Fruit fly (Drosophila melanogaster) whole organism, embryonic: ENCODE results near the gene CG17234.
A peak's percentile ranks its signal among the peaks of the same experiment; 100 is the strongest.

Experiments
- Bteb2 ChIP-seq: fragments of 200-800 bp; sonication (Bioruptor generic); optimal IDR thresholded peaks from 2 replicates; lab custom pipeline; 2016; ENCODE audit warnings: missing biosample characterization, missing genetic modification characterization
- C15 ChIP-seq: fragments of 200-800 bp; sonication (Bioruptor generic); IDR thresholded peaks from 3 replicates; pipeline ENCODE4 v1.3.6; 2022; ENCODE audit warnings: missing biosample characterization, missing genetic modification characterization
- CG10959 ChIP-seq: fragments of 200-800 bp; sonication (Bioruptor generic); IDR thresholded peaks from 2 replicates; pipeline ENCODE4 v1.3.6; 2022; ENCODE audit warnings: missing biosample characterization, missing genetic modification characterization
- CG11504 ChIP-seq: fragments of 200-800 bp; sonication (Bioruptor generic); optimal IDR thresholded peaks from 3 replicates; lab custom pipeline; 2019; ENCODE audit warnings: missing biosample characterization, mild to moderate bottlenecking, missing genetic modification characterization, moderate library complexity
- CG12155 ChIP-seq: fragments of 200-800 bp; sonication (Bioruptor generic); optimal IDR thresholded peaks from 3 replicates; lab custom pipeline; 2016; ENCODE audit warnings: missing biosample characterization, missing genetic modification characterization
- CG12659 ChIP-seq: fragments of 200-800 bp; sonication (Bioruptor generic); optimal IDR thresholded peaks from 3 replicates; lab custom pipeline; 2017; ENCODE audit warnings: mild to moderate bottlenecking, missing biosample characterization, missing genetic modification reagents, missing genetic modification characterization
- CG15011 ChIP-seq: fragments of 200-800 bp; sonication (Bioruptor generic); optimal IDR thresholded peaks from 3 replicates; lab custom pipeline; 2018; ENCODE audit warnings: missing biosample characterization, mild to moderate bottlenecking, missing genetic modification characterization
- CG16815 ChIP-seq: fragments of 200-800 bp; sonication (Bioruptor generic); optimal IDR thresholded peaks from 3 replicates; lab custom pipeline; 2017; ENCODE audit warnings: missing biosample characterization, mild to moderate bottlenecking, missing genetic modification characterization
- CG18476 ChIP-seq: fragments of 200-800 bp; sonication (Bioruptor generic); optimal IDR thresholded peaks from 2 replicates; lab custom pipeline; 2016; ENCODE audit warnings: missing biosample characterization, mild to moderate bottlenecking, missing genetic modification characterization
- CG2116 ChIP-seq: fragments of 200-800 bp; sonication (Bioruptor generic); optimal IDR thresholded peaks from 3 replicates; lab custom pipeline; 2018; ENCODE audit warnings: missing biosample characterization, mild to moderate bottlenecking, missing genetic modification characterization
- CG31388 ChIP-seq: fragments of 200-800 bp; sonication (Bioruptor generic); optimal IDR thresholded peaks from 2 replicates; lab custom pipeline; 2016; ENCODE audit warnings: missing biosample characterization, missing genetic modification characterization
- CG33213 ChIP-seq: fragments of 200-800 bp; sonication (Bioruptor generic); optimal IDR thresholded peaks from 3 replicates; lab custom pipeline; 2016; ENCODE audit warnings: missing biosample characterization, missing genetic modification characterization
- CG43689 ChIP-seq: fragments of 200-800 bp; sonication (Bioruptor generic); IDR thresholded peaks from 2 replicates; pipeline ENCODE4 v1.3.6; 2022; ENCODE audit warnings: missing biosample characterization, missing genetic modification characterization
- CG6654 ChIP-seq: fragments of 200-800 bp; sonication (Bioruptor generic); optimal IDR thresholded peaks from 2 replicates; lab custom pipeline; 2017; ENCODE audit warnings: missing biosample characterization, mild to moderate bottlenecking, missing genetic modification characterization
- CG6683 ChIP-seq: fragments of 200-800 bp; sonication (Bioruptor generic); optimal IDR thresholded peaks from 2 replicates; lab custom pipeline; 2017; ENCODE audit warnings: missing biosample characterization, mild to moderate bottlenecking, missing genetic modification characterization, missing genetic modification reagents
- CG7556 ChIP-seq: fragments of 200-800 bp; sonication (Bioruptor generic); optimal IDR thresholded peaks from 2 replicates; lab custom pipeline; 2017; ENCODE audit warnings: missing biosample characterization, mild to moderate bottlenecking, missing genetic modification characterization
- CTCF ChIP-seq: fragments of 200-800 bp; sonication (Bioruptor generic); optimal IDR thresholded peaks from 2 replicates; lab custom pipeline; 2017; ENCODE audit warnings: missing biosample characterization, mild to moderate bottlenecking, missing genetic modification characterization, moderate library complexity
- CrebB ChIP-seq: fragments of 200-800 bp; sonication (Bioruptor generic); optimal IDR thresholded peaks from 3 replicates; lab custom pipeline; 2018; ENCODE audit warnings: missing biosample characterization, mild to moderate bottlenecking, missing genetic modification characterization
- Deaf1 ChIP-seq: fragments of 200-800 bp; optimal IDR thresholded peaks from 3 replicates; lab custom pipeline; 2019; ENCODE audit warnings: missing biosample characterization, mild to moderate bottlenecking, missing genetic modification characterization, moderate library complexity
- Drgx ChIP-seq: fragments of 200-800 bp; sonication (Bioruptor generic); IDR thresholded peaks from 2 replicates; pipeline ENCODE4 v1.3.6; 2022; ENCODE audit warnings: missing biosample characterization, missing genetic modification characterization
- MTF-1 ChIP-seq: fragments of 200-800 bp; sonication (Bioruptor generic); optimal IDR thresholded peaks from 2 replicates; lab custom pipeline; 2018; ENCODE audit warnings: missing biosample characterization, mild to moderate bottlenecking, missing genetic modification characterization, borderline replicate concordance
- Oli ChIP-seq: fragments of 200-800 bp; sonication (Bioruptor generic); optimal IDR thresholded peaks from 2 replicates; lab custom pipeline; 2018; ENCODE audit warnings: missing biosample characterization, mild to moderate bottlenecking, missing genetic modification characterization, moderate library complexity
- PHDP ChIP-seq: fragments of 200-800 bp; sonication (Bioruptor generic); optimal IDR thresholded peaks from 3 replicates; lab custom pipeline; 2018; ENCODE audit warnings: missing biosample characterization, mild to moderate bottlenecking, missing genetic modification characterization, moderate library complexity
- Xbp1 ChIP-seq: fragments of 200-800 bp; sonication (Bioruptor generic); optimal IDR thresholded peaks from 3 replicates; lab custom pipeline; 2016; ENCODE audit warnings: missing biosample characterization, mild to moderate bottlenecking, missing genetic modification characterization
- btn ChIP-seq: fragments of 200-800 bp; sonication (Bioruptor generic); optimal IDR thresholded peaks from 2 replicates; lab custom pipeline; 2016; ENCODE audit warnings: missing biosample characterization, missing genetic modification characterization
- chif ChIP-seq, 2 experiments: fragments of 200-800 bp; sonication (Bioruptor generic); optimal IDR thresholded peaks; 3 replicates each; lab custom pipeline; 2016; ENCODE audit warnings: missing biosample characterization in 2 of 2, missing genetic modification characterization in 2 of 2
- chinmo ChIP-seq: fragments of 200-800 bp; sonication (Bioruptor generic); IDR thresholded peaks from 4 replicates; pipeline ENCODE4 v1.3.6; 2022; ENCODE audit warnings: missing biosample characterization, missing genetic modification characterization; ENCODE audit not compliant: partially characterized antibody
- ems ChIP-seq: fragments of 200-800 bp; sonication (Bioruptor generic); optimal IDR thresholded peaks from 3 replicates; lab custom pipeline; 2016; ENCODE audit warnings: missing biosample characterization, missing genetic modification characterization
- ftz-f1 ChIP-seq: fragments of 200-800 bp; sonication (Bioruptor generic); optimal IDR thresholded peaks from 2 replicates; lab custom pipeline; 2016; ENCODE audit warnings: missing biosample characterization, missing genetic modification characterization
- grau ChIP-seq: fragments of 200-800 bp; optimal IDR thresholded peaks from 3 replicates; lab custom pipeline; 2019; ENCODE audit warnings: missing biosample characterization, mild to moderate bottlenecking, missing genetic modification characterization, moderate library complexity
- hb ChIP-seq: fragments of 200-800 bp; sonication (Bioruptor generic); IDR thresholded peaks from 3 replicates; pipeline ENCODE4 v1.3.6; 2022; ENCODE audit warnings: missing biosample characterization, missing genetic modification characterization; ENCODE audit not compliant: partially characterized antibody
- her ChIP-seq: fragments of 200-800 bp; sonication (Bioruptor generic); optimal IDR thresholded peaks from 2 replicates; lab custom pipeline; 2016; ENCODE audit warnings: missing biosample characterization, missing genetic modification characterization
- insv ChIP-seq, 2 experiments: fragments of 200-800 bp; sonication (Bioruptor generic); optimal IDR thresholded peaks; 3 replicates each; lab custom pipeline; 2016 to 2018; ENCODE audit warnings: missing biosample characterization in 2 of 2, missing genetic modification characterization in 2 of 2
- lbe ChIP-seq: fragments of 200-800 bp; sonication (Bioruptor generic); optimal IDR thresholded peaks from 2 replicates; lab custom pipeline; 2016; ENCODE audit warnings: missing biosample characterization, mild to moderate bottlenecking, missing genetic modification characterization
- mirr ChIP-seq: fragments of 200-800 bp; sonication (Bioruptor generic); optimal IDR thresholded peaks from 3 replicates; lab custom pipeline; 2018; ENCODE audit warnings: missing biosample characterization, mild to moderate bottlenecking, missing genetic modification characterization
- mld ChIP-seq: fragments of 200-800 bp; sonication (Bioruptor generic); IDR thresholded peaks from 3 replicates; pipeline ENCODE4 v1.3.6; 2022; ENCODE audit warnings: missing biosample characterization, missing genetic modification characterization; ENCODE audit not compliant: partially characterized antibody
- nau ChIP-seq: fragments of 200-800 bp; sonication (Bioruptor generic); optimal IDR thresholded peaks from 3 replicates; lab custom pipeline; 2017; ENCODE audit warnings: missing biosample characterization, mild to moderate bottlenecking, missing genetic modification characterization, missing genetic modification reagents
- sens ChIP-seq: fragments of 200-800 bp; sonication (Bioruptor generic); peaks from one replicate; lab custom pipeline; 2016; ENCODE audit warnings: missing biosample characterization, missing genetic modification characterization
- seq ChIP-seq: fragments of 200-800 bp; sonication (Bioruptor generic); IDR thresholded peaks from 2 replicates; pipeline ENCODE4 v1.3.6; 2022; ENCODE audit warnings: missing biosample characterization, missing genetic modification characterization
- sob ChIP-seq: fragments of 200-800 bp; sonication (Bioruptor generic); IDR thresholded peaks from 2 replicates; pipeline ENCODE4 v1.3.6; 2022; ENCODE audit warnings: missing biosample characterization, missing genetic modification characterization
- tgo ChIP-seq: fragments of 200-800 bp; sonication (Bioruptor generic); IDR thresholded peaks from 3 replicates; pipeline ENCODE4 v1.3.6; 2022; ENCODE audit warnings: missing biosample characterization, missing genetic modification characterization
- ttk ChIP-seq: fragments of 200-800 bp; sonication (Bioruptor generic); IDR thresholded peaks from 2 replicates; pipeline ENCODE4 v2.1.2; 2022; ENCODE audit warnings: missing biosample characterization, missing genetic modification characterization
- vvl ChIP-seq: fragments of 200-800 bp; sonication (Bioruptor generic); IDR thresholded peaks from 2 replicates; pipeline ENCODE4 v1.3.6; 2022; ENCODE audit warnings: missing biosample characterization, missing genetic modification characterization
- wek ChIP-seq: fragments of 200-800 bp; sonication (Bioruptor generic); optimal IDR thresholded peaks from 3 replicates; lab custom pipeline; 2018; ENCODE audit warnings: missing biosample characterization, mild to moderate bottlenecking, missing genetic modification characterization, moderate library complexity
- zf30C ChIP-seq: fragments of 200-800 bp; sonication (Bioruptor generic); optimal IDR thresholded peaks from 3 replicates; lab custom pipeline; 2018; ENCODE audit warnings: missing biosample characterization, mild to moderate bottlenecking, missing genetic modification characterization

Gene CG17234

DNA sequence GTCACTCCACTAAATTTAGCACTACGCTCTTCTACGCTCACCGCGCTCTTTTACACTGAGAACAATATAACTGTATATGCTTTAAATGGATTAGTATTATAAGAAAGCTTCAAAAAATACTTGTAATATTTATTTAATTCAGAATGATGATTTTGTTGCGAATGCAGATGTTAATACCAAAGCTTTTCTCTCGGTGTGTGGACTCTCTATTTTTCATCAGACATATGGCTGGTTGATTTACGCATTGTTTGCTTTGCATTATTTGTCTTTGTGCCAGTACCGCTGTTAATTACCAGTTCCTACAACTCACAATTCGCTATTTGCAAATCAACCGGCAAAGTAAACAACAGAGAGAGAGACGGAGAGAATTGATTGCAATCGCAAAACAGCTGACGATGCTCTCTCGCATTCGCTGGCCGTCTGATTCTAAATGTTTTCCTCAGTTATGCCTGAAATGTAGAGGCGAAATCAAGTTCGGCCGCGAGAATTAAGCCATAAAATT lies 31.1 kb upstream of the CG17234 start (continued):
- TF ChIP-seq chif (GFP tag; optimal IDR thresholded peaks at IDR 0.05; lab: Kevin White, UChicago) (peak; percentile 95), CG6683 (GFP tag; lab: Kevin White, UChicago) (peak; percentile 88), grau (peak; percentile 95), CG12659 (GFP tag; lab: Kevin White, UChicago) (peak; percentile 98), CG43689 (GFP tag; lab: Robert Waterston, UW) (peak; percentile 98), zf30C (GFP tag; lab: Kevin White, UChicago) (peak; percentile 85)

DNA sequence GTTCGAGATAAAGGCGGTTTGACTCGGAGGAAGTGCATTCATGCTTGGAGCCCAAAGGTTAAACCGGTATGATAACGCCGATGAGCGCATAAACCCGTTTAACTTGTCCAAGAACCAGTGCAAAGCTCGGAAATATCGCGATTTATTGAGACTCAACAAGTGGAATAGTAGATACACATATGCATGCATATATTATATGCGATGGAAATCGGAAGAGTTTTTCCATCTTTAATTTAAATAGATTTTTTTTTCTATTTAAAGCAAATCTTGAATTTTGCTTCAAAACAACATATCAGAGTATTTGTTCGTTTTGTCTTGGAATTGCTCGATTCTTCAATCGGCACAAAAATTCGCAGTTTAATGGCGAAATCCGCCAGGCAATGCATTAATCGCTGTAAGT lies 30.5 kb upstream of the CG17234 start:
- TF ChIP-seq vvl (GFP tag; lab: Robert Waterston, UW): 0 out of 2 replicates have a peak, but pooled peaks have one; percentile 6
- TF ChIP-seq nau (GFP tag; lab: Kevin White, UChicago): no peak
- peak; percentile 2 for TF ChIP-seq sens (GFP tag; lab: Kevin White, UChicago)
- no peak for TF ChIP-seq CG2116 (GFP tag; lab: Kevin White, UChicago)
- no peak for TF ChIP-seq C15 (GFP tag; lab: Robert Waterston, UW)
- no peak for TF ChIP-seq wek (GFP tag; lab: Kevin White, UChicago)
- peak; percentile 50 for TF ChIP-seq Drgx (GFP tag; lab: Robert Waterston, UW)
- TF ChIP-seq, all 482 proteins: peak for 3

DNA sequence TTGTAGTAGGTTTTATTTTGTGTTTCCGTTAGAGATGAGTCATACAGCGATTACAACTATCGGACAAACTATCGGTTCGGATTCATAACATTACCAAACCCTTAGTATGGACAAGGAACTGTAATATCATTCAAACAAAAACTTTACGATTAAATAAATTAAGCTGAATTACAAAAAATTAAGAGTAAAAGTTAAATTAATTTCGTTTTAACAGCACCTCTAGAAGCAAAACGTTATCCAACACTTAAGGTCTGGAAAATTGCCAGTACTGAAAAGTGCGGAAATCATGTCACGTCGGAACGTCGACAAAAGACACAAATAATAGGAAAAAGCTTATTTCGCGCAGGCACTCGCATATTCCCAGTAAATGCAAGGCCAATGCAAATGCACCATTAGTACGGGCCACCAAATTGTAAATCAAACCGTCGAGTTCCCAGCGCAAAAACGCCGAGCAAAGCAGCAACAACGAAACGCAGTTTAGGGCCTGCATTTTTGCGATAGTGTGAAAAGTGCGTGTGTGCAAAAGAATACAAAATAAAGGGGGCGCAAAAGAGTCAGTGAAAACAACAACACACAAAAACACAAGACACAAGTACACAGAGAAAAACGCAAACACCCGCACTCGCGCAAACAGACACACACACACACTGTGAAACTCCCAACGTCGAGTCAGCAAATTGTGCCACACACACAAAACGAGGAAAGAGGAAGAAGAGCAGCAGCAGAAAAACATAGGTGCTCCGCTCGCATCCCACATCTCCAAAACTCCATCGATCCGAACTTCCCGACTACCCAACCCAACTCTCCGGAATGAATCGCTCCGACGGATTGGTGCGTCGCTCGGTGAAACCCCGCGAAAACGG lies 26.4 kb upstream of the CG17234 start, which contains the start of the genes CG15387 and sau:
CG15387 (minus strand) TSS at position 36 of the 863 bp plus-strand sequence.
sau (plus strand) TSS at position 84 of the 863 bp plus-strand sequence.
- TF ChIP-seq ems (GFP tag; lab: Kevin White, UChicago): peak; percentile 87
- TF ChIP-seq btn (GFP tag; lab: Kevin White, UChicago): peak; percentile 56
- peak; percentile 23 for TF ChIP-seq CTCF (GFP tag; lab: Kevin White, UChicago)
- peak; percentile 91 for TF ChIP-seq Xbp1 (GFP tag; lab: Kevin White, UChicago)
- TF ChIP-seq ftz-f1: peak; percentile 53
- peak; percentile 65 for TF ChIP-seq CG10959 (GFP tag; lab: Robert Waterston, UW)
- TF ChIP-seq hb (GFP tag; lab: Robert Waterston, UW): peak; percentile 81
- TF ChIP-seq CG11504: peak; percentile 87
- TF ChIP-seq ttk (GFP tag; lab: Robert Waterston, UW): peak; percentile 80
- peak; percentile 93 for TF ChIP-seq sob (GFP tag; lab: Robert Waterston, UW)
- peak; percentile 78 for TF ChIP-seq Oli (tag; lab: Kevin White, UChicago)
- TF ChIP-seq CG15011 (GFP tag; lab: Kevin White, UChicago): peak; percentile 73
- peak; percentile 83 for TF ChIP-seq her (GFP tag; lab: Kevin White, UChicago)
- peak; percentile 89 for TF ChIP-seq CG12155 (GFP tag; lab: Kevin White, UChicago)
- TF ChIP-seq CrebB (tag; lab: Kevin White, UChicago): peak; percentile 81
- peak; percentile 86 for TF ChIP-seq tgo
- TF ChIP-seq lbe (GFP tag; lab: Kevin White, UChicago): peak; percentile 90
- peak; percentile 57 for TF ChIP-seq CG6654 (GFP tag; lab: Kevin White, UChicago)
- peak; percentile 91 for TF ChIP-seq Bteb2 (GFP tag; lab: Kevin White, UChicago)
- peak in 1 of 2 experiments; percentile 63 for TF ChIP-seq insv (GFP tag; optimal IDR thresholded peaks at IDR 0.05; lab: Kevin White, UChicago)
- TF ChIP-seq Deaf1 (tag; lab: Kevin White, UChicago): peak; percentile 59
- TF ChIP-seq CG31388 (GFP tag; lab: Kevin White, UChicago): peak; percentile 73
- TF ChIP-seq PHDP (tag; lab: Kevin White, UChicago): peak; percentile 89
- TF ChIP-seq MTF-1: no peak
- peak; percentile 89 for TF ChIP-seq CG18476 (GFP tag; lab: Kevin White, UChicago)
- TF ChIP-seq CG33213 (GFP tag; lab: Kevin White, UChicago): peak; percentile 89
- TF ChIP-seq chinmo (GFP tag; lab: Robert Waterston, UW): peak; percentile 87
- TF ChIP-seq mld (GFP tag; lab: Robert Waterston, UW): peak; percentile 90
- peak; percentile 80 for TF ChIP-seq seq
- peak; percentile 71 for TF ChIP-seq nau (GFP tag; lab: Kevin White, UChicago)
- peak; percentile 70 for TF ChIP-seq CG16815 (GFP tag; lab: Kevin White, UChicago)
- peak; percentile 83 for TF ChIP-seq CG7556 (GFP tag; lab: Kevin White, UChicago)
- TF ChIP-seq mirr (GFP tag; lab: Kevin White, UChicago): peak; percentile 81
